Fruit fly (Drosophila melanogaster): Measurements from ENCODE around the gene eca.
"Not testable (repeated sequence)": the region's sequence is repeated elsewhere in the genome, so short reads cannot be mapped to it uniquely, and the experiment has no call there.

eca gene

DNA sequence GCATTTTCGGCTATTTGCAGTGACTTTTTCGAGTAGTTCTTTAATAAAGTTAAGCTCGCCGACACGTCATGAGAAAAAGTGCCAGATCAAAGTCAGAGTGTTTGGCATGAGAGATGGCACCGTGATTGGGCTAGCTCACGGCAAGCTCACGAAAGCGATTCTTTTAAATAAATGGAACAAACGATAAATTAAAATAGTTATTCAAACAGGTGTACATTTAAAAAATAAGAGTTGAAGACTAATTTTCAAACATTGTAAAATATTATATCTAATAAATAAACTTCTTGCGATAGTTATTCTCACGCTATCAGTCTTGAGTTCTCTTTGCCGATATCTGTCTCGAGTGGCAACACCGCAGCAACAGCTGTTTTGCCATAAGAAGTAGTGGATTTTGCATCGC is at the start of gene eca, which contains the start of gene CG18542:
Gene eca, minus strand, starts transcription at position 101 of the 400 bp plus-strand sequence.
Gene CG18542, plus strand, starts transcription at position 385 of the 400 bp plus-strand sequence.
- not testable (repeated sequence) for TF ChIP-seq CG7368, CG6276, esn (GFP tag; optimal IDR thresholded peaks at IDR 0.05)

DNA sequence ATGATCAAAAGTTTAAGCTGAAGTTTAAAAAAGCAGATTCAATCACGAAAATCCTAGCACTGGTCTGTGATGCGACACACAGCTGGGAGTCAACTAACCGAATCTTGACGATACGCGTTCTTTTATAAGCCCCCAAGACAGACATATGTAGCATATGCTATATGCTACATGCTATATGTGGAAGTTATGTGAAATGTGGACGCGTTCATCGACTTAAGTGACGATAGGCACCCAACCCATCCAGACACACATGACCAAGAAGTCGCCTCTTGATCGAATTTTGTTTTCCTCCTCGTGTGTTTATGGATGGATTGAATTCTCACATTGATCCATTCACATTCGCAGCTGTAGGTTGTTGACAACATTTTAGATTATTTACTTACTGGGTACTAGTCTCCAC is 47.9 kb upstream of the eca start, which contains the start of gene alphaTub85E:
Gene alphaTub85E, minus strand, starts transcription at position 101 of the 400 bp plus-strand sequence.
- no peak for TF ChIP-seq CG16779 (tag; optimal IDR thresholded peaks at IDR 0.05)
- no peak for TF ChIP-seq CG3919 (GFP tag; optimal IDR thresholded peaks at IDR 0.05)
- TF ChIP-seq Lpt (GFP tag; optimal IDR thresholded peaks at IDR 0.05), result no peak
- TF ChIP-seq Eip75B (GFP tag; optimal IDR thresholded peaks at IDR 0.05), result no peak
- no peak for TF ChIP-seq dac (GFP tag; optimal IDR thresholded peaks at IDR 0.05)
- TF ChIP-seq Gug (GFP tag; IDR thresholded peaks at IDR 0.05), result no peak
- TF ChIP-seq CG6276 (GFP tag; optimal IDR thresholded peaks at IDR 0.05), result no peak

DNA sequence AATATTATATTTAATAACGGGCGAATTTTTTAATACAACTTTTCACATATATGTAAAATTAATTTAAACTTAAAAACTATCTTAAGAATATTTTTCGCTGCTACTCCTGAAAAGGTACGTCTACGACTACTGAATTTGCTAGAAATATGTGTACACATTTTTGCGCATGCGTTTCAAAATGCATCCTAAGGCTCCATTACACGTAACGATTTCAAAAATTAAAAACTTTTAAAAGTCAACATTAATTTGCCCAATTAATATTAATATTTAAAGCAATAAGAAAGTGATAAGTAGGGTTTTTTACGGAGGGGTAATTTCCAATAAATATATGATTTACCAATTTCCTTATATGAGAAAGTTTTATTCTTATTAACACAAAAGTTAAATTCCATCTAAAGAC is 45.5 kb upstream of the eca start, which contains the start of gene FoxP:
Gene FoxP, minus strand, starts transcription at position 89 of the 400 bp plus-strand sequence.
- TF ChIP-seq fd85E (GFP tag; optimal IDR thresholded peaks at IDR 0.05) (no peak), CG15336 (GFP tag; IDR thresholded peaks at IDR 0.05) (no peak), acj6 (GFP tag; optimal IDR thresholded peaks at IDR 0.05) (no peak), CG6854 (GFP tag; optimal IDR thresholded peaks at IDR 0.05) (no peak), CG34406 (GFP tag; optimal IDR thresholded peaks at IDR 0.05) (no peak), Eip93F (GFP tag; optimal IDR thresholded peaks at IDR 0.05) (no peak), Eip78C (GFP tag) (no peak), cyc (GFP tag; optimal IDR thresholded peaks at IDR 0.05) (no peak), Hr4 (GFP tag; optimal IDR thresholded peaks at IDR 0.05) (no peak), salr (GFP tag; optimal IDR thresholded peaks at IDR 0.05) (no peak), CG10669 (GFP tag; optimal IDR thresholded peaks at IDR 0.05) (no peak)

DNA sequence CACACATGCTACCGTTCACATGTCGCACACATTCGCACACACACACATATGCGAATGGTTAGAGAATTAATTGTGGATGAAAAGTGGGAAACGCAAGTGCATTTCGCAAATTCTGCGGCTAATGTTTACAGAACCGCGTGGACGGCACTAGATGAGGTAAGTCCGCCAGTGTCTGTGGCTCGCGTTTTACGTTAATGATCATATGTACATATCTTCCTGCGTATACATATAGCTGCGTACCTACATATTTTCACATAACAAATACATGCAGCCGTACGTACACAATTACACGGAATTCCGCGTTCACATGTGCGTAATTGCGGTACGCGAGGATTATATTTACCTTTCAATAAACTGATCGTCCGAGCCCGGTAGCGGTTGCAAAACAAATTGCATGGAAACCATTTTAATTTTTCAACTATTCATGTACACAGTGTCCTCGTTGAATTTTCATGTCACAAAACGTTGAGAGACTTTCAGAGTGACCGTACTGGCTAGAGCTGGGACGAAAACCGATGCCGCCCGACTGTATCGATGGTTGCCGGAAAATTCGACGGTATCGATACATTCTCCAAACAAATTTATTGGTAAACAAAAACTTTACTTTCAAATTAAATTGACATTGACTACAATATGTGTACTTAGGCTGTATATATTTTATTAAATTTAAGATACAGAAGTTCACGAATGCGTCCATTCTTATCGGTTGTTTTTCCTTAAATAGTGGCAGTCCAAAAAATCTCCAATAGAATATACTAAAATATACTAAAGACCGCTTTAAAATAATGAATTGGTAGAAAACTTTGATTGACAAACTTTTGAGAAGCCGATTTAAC is 40.1 kb upstream of the eca start, which contains the start of gene hyd:
Gene hyd, minus strand, starts transcription at position 495 of the 836 bp plus-strand sequence.
- TF ChIP-seq fkh (GFP tag; optimal IDR thresholded peaks at IDR 0.05) (peak; percentile 55), net (GFP tag; optimal IDR thresholded peaks at IDR 0.05) (no peak)

DNA sequence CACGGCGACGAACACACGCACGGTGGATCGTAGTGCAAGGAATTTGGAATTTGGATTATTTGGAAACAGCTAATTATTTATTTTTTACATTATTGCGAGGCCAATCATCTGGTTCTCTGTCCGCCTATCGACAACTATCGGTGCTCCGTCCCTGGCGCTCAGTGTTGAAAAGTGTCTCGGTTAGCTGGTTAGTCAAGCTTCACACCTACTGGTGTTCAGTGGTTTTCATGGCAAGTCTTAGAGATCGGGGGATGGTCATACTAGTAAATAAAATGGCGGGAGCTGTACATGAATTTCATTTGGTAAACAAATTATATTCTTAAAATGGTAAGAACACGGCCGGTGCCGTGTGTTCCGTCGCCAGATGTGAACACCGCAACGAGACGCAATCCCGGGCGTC is 25.6 kb upstream of the eca start, which contains the start of the genes trbd and dmt:
Gene trbd, minus strand, starts transcription at position 152 of the 400 bp plus-strand sequence.
Gene dmt, plus strand, starts transcription at position 257 of the 400 bp plus-strand sequence.
- TF ChIP-seq salr (GFP tag; optimal IDR thresholded peaks at IDR 0.05), result no peak
- TF ChIP-seq Blimp-1 (GFP tag; optimal IDR thresholded peaks at IDR 0.05), result peak; percentile 41
- TF ChIP-seq CG6854 (GFP tag; optimal IDR thresholded peaks at IDR 0.05), result peak; percentile 75
- TF ChIP-seq fd59A (GFP tag; optimal IDR thresholded peaks at IDR 0.05), result no peak
- TF ChIP-seq fkh (GFP tag; optimal IDR thresholded peaks at IDR 0.05), result peak; percentile 99

DNA sequence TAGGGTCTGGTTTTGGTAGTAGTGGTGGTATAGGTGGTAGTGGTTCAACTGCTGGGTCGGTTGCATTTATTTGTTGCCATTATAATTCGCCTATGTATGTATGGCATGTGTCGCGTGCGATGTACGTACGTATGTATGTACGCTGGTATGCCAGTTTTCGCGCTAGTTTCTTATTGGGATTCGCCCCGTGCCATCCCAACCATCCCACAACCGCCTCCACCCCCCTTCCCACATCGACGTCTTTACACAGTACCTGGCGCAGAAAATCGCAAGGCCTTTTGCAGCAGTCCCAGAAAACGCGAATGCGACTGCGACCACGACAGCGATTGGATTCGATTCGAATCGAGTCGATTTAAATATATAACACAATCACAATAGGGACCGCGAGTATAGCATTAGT is 25.0 kb upstream of the eca start:
- TF ChIP-seq esn (GFP tag; optimal IDR thresholded peaks at IDR 0.05) (no peak), Sox15 (GFP tag; optimal IDR thresholded peaks at IDR 0.05) (no peak), lz (GFP tag; optimal IDR thresholded peaks at IDR 0.05) (no peak), OdsH (GFP tag; optimal IDR thresholded peaks at IDR 0.05) (no peak), CG11294 (GFP tag; IDR thresholded peaks at IDR 0.05) (no peak), eg (GFP tag; IDR thresholded peaks at IDR 0.05) (no peak), CG3919 (GFP tag; optimal IDR thresholded peaks at IDR 0.05) (no peak), CG10631 (GFP tag; optimal IDR thresholded peaks at IDR 0.05) (no peak), fkh (GFP tag; optimal IDR thresholded peaks at IDR 0.05) (no peak), CG11902 (GFP tag; optimal IDR thresholded peaks at IDR 0.05) (no peak), Hr4 (GFP tag; optimal IDR thresholded peaks at IDR 0.05) (no peak), Met (GFP tag; optimal IDR thresholded peaks at IDR 0.05) (no peak), dac (GFP tag; optimal IDR thresholded peaks at IDR 0.05) (no peak), CG6854 (GFP tag; optimal IDR thresholded peaks at IDR 0.05) (no peak)

Measured in whole organism, prepupa.